Fruit fly (Drosophila melanogaster) whole organism, embryonic: ENCODE results near the gene Spt3.

ENCODE experiments used
- Ada2b ChIP-seq: fragments of 200-800 bp; sonication (Bioruptor generic); IDR thresholded peaks from 2 replicates; pipeline ENCODE4 v1.3.6; 2022; ENCODE audit warnings: missing biosample characterization, missing genetic modification characterization
- B-H1 ChIP-seq: fragments of 200-800 bp; sonication (Bioruptor generic); IDR thresholded peaks from 3 replicates; pipeline ENCODE4 v1.3.6; 2022; ENCODE audit warnings: missing biosample characterization, missing genetic modification characterization
- CG13123 ChIP-seq: fragments of 200-800 bp; sonication (Bioruptor generic); optimal IDR thresholded peaks from 2 replicates; lab custom pipeline; 2016; ENCODE audit warnings: missing biosample characterization, missing genetic modification characterization
- CG13287 ChIP-seq: fragments of 200-800 bp; sonication (Bioruptor generic); IDR thresholded peaks from 2 replicates; pipeline ENCODE4 v1.3.6; 2022; ENCODE audit warnings: missing biosample characterization, missing genetic modification characterization; ENCODE audit not compliant: partially characterized antibody
- CG13894 ChIP-seq: fragments of 200-800 bp; sonication (Bioruptor generic); optimal IDR thresholded peaks from 3 replicates; lab custom pipeline; 2018; ENCODE audit warnings: missing biosample characterization, mild to moderate bottlenecking, missing genetic modification characterization, moderate library complexity
- CG14710 ChIP-seq: fragments of 200-800 bp; sonication (Bioruptor generic); optimal IDR thresholded peaks from 3 replicates; lab custom pipeline; 2019; ENCODE audit warnings: missing biosample characterization, mild to moderate bottlenecking, missing genetic modification characterization, moderate library complexity
- CG1602 ChIP-seq: fragments of 200-800 bp; sonication (Bioruptor generic); optimal IDR thresholded peaks from 3 replicates; lab custom pipeline; 2016; ENCODE audit warnings: missing biosample characterization, missing genetic modification characterization
- CG16813 ChIP-seq: fragments of 200-800 bp; sonication (Bioruptor generic); IDR thresholded peaks from 3 replicates; pipeline ENCODE4 v1.3.6; 2022; ENCODE audit warnings: missing biosample characterization, missing genetic modification characterization; ENCODE audit not compliant: partially characterized antibody
- CG1792 ChIP-seq: fragments of 200-800 bp; sonication (Bioruptor generic); optimal IDR thresholded peaks from 2 replicates; lab custom pipeline; 2016; ENCODE audit warnings: missing biosample characterization, missing genetic modification characterization
- CG18476 ChIP-seq: fragments of 200-800 bp; sonication (Bioruptor generic); optimal IDR thresholded peaks from 2 replicates; lab custom pipeline; 2016; ENCODE audit warnings: missing biosample characterization, mild to moderate bottlenecking, missing genetic modification characterization
- CG2120 ChIP-seq: fragments of 200-800 bp; sonication (Bioruptor generic); optimal IDR thresholded peaks from 3 replicates; lab custom pipeline; 2016; ENCODE audit warnings: missing biosample characterization, missing genetic modification characterization
- CG2202 ChIP-seq: fragments of 200-800 bp; sonication (Bioruptor generic); optimal IDR thresholded peaks from 2 replicates; lab custom pipeline; 2018; ENCODE audit warnings: missing biosample characterization, mild to moderate bottlenecking, missing genetic modification characterization
- CG30403 ChIP-seq: fragments of 200-800 bp; sonication (Bioruptor generic); optimal IDR thresholded peaks from 3 replicates; lab custom pipeline; 2016; ENCODE audit warnings: missing biosample characterization, missing genetic modification characterization
- CG31224 ChIP-seq: fragments of 200-800 bp; sonication (Bioruptor generic); IDR thresholded peaks from 2 replicates; pipeline ENCODE4 v1.3.6; 2022; ENCODE audit warnings: missing biosample characterization, missing genetic modification characterization
- CG3281 ChIP-seq: fragments of 200-800 bp; sonication (Bioruptor generic); optimal IDR thresholded peaks from 3 replicates; lab custom pipeline; 2017; ENCODE audit warnings: missing biosample characterization, mild to moderate bottlenecking, missing genetic modification characterization
- CG4707 ChIP-seq: fragments of 200-800 bp; sonication (Bioruptor generic); optimal IDR thresholded peaks from 2 replicates; lab custom pipeline; 2018; ENCODE audit warnings: missing biosample characterization, mild to moderate bottlenecking, missing genetic modification characterization, moderate library complexity
- CG5245 ChIP-seq: fragments of 200-800 bp; sonication (Bioruptor generic); optimal IDR thresholded peaks from 3 replicates; lab custom pipeline; 2016; ENCODE audit warnings: missing biosample characterization, missing genetic modification characterization
- CG6254 ChIP-seq: fragments of 200-800 bp; sonication (Bioruptor generic); optimal IDR thresholded peaks from 3 replicates; lab custom pipeline; 2017; ENCODE audit warnings: mild to moderate bottlenecking, missing biosample characterization, missing genetic modification reagents, missing genetic modification characterization
- CTCF ChIP-seq: fragments of 200-800 bp; sonication (Bioruptor generic); optimal IDR thresholded peaks from 2 replicates; lab custom pipeline; 2017; ENCODE audit warnings: missing biosample characterization, mild to moderate bottlenecking, missing genetic modification characterization, moderate library complexity
- CoRest ChIP-seq: fragments of 200-800 bp; sonication (Bioruptor generic); optimal IDR thresholded peaks from 3 replicates; lab custom pipeline; 2018; ENCODE audit warnings: missing biosample characterization, mild to moderate bottlenecking, missing genetic modification characterization, moderate library complexity
- E2f2 ChIP-seq: fragments of 200-800 bp; sonication (Bioruptor generic); IDR thresholded peaks from 2 replicates; pipeline ENCODE4 v1.3.6; 2022; ENCODE audit warnings: missing biosample characterization, missing genetic modification characterization
- ERR ChIP-seq: fragments of 200-800 bp; sonication (Bioruptor generic); optimal IDR thresholded peaks from 2 replicates; lab custom pipeline; 2016; ENCODE audit warnings: missing biosample characterization, missing genetic modification characterization
- HHEX ChIP-seq: fragments of 200-800 bp; sonication (Bioruptor generic); optimal IDR thresholded peaks from 3 replicates; lab custom pipeline; 2017; ENCODE audit warnings: missing biosample characterization, mild to moderate bottlenecking, missing genetic modification characterization, missing genetic modification reagents
- Mrtf ChIP-seq: fragments of 200-800 bp; sonication (Bioruptor generic); IDR thresholded peaks from 3 replicates; pipeline ENCODE4 v1.3.6; 2022; ENCODE audit warnings: missing biosample characterization, missing genetic modification characterization
- Myb ChIP-seq: fragments of 200-800 bp; sonication (Bioruptor generic); optimal IDR thresholded peaks from 2 replicates; lab custom pipeline; 2016; ENCODE audit warnings: missing biosample characterization, missing genetic modification characterization
- Oli ChIP-seq: fragments of 200-800 bp; sonication (Bioruptor generic); optimal IDR thresholded peaks from 2 replicates; lab custom pipeline; 2018; ENCODE audit warnings: missing biosample characterization, mild to moderate bottlenecking, missing genetic modification characterization, moderate library complexity
- Rx ChIP-seq: fragments of 200-800 bp; sonication (Bioruptor generic); IDR thresholded peaks from 2 replicates; pipeline ENCODE4 v1.3.6; 2022; ENCODE audit warnings: missing biosample characterization, missing genetic modification characterization
- Scr ChIP-seq: fragments of 200-800 bp; sonication (Bioruptor generic); IDR thresholded peaks from 2 replicates; pipeline ENCODE4 v1.3.6; 2022; ENCODE audit warnings: missing biosample characterization, missing genetic modification characterization; ENCODE audit not compliant: partially characterized antibody
- Spps ChIP-seq: fragments of 200-800 bp; sonication (Bioruptor generic); optimal IDR thresholded peaks from 2 replicates; lab custom pipeline; 2018; ENCODE audit warnings: missing biosample characterization, mild to moderate bottlenecking, missing genetic modification characterization
- Tbp ChIP-seq: fragments of >200 bp; optimal IDR thresholded peaks from 2 replicates; lab custom pipeline; 2018; ENCODE audit warnings: missing biosample characterization, missing genetic modification characterization
- ase ChIP-seq: fragments of 200-800 bp; sonication (Bioruptor generic); IDR thresholded peaks from 3 replicates; pipeline ENCODE4 v1.3.6; 2022; ENCODE audit warnings: missing biosample characterization, missing genetic modification characterization
- ato ChIP-seq: fragments of 200-800 bp; sonication (Bioruptor generic); IDR thresholded peaks from 2 replicates; pipeline ENCODE4 v1.3.6; 2022; ENCODE audit warnings: missing biosample characterization, missing genetic modification characterization; ENCODE audit not compliant: partially characterized antibody
- bowl ChIP-seq: fragments of 200-800 bp; sonication (Bioruptor generic); IDR thresholded peaks from 2 replicates; pipeline ENCODE4 v1.3.6; 2022; ENCODE audit warnings: missing biosample characterization, missing genetic modification characterization
- chif ChIP-seq, 2 experiments: fragments of 200-800 bp; sonication (Bioruptor generic); optimal IDR thresholded peaks; 3 replicates each; lab custom pipeline; 2016; ENCODE audit warnings: missing biosample characterization in 2 of 2, missing genetic modification characterization in 2 of 2
- fd96Cb ChIP-seq: fragments of 200-800 bp; sonication (Bioruptor generic); optimal IDR thresholded peaks from 2 replicates; lab custom pipeline; 2018; ENCODE audit warnings: missing biosample characterization, mild to moderate bottlenecking, missing genetic modification characterization, moderate library complexity
- ftz-f1 ChIP-seq: fragments of 200-800 bp; sonication (Bioruptor generic); optimal IDR thresholded peaks from 2 replicates; lab custom pipeline; 2016; ENCODE audit warnings: missing biosample characterization, missing genetic modification characterization
- gsb ChIP-seq: fragments of 200-800 bp; sonication (Bioruptor generic); IDR thresholded peaks from 2 replicates; pipeline ENCODE4 v1.3.6; 2022; ENCODE audit warnings: missing biosample characterization, missing genetic modification characterization
- hb ChIP-seq: fragments of 200-800 bp; sonication (Bioruptor generic); IDR thresholded peaks from 3 replicates; pipeline ENCODE4 v1.3.6; 2022; ENCODE audit warnings: missing biosample characterization, missing genetic modification characterization; ENCODE audit not compliant: partially characterized antibody
- lab ChIP-seq: fragments of 200-800 bp; sonication (Bioruptor generic); optimal IDR thresholded peaks from 3 replicates; lab custom pipeline; 2017; ENCODE audit warnings: missing biosample characterization, missing genetic modification characterization, mild to moderate bottlenecking, moderate library complexity, missing genetic modification reagents
- lmd ChIP-seq: fragments of 200-800 bp; sonication (Bioruptor generic); IDR thresholded peaks from 2 replicates; pipeline ENCODE4 v1.3.6; 2022; ENCODE audit warnings: missing biosample characterization, missing genetic modification characterization
- pho ChIP-seq: fragments of 200-800 bp; sonication (Bioruptor generic); optimal IDR thresholded peaks from 2 replicates; lab custom pipeline; 2016; ENCODE audit warnings: missing biosample characterization, missing genetic modification characterization
- pzg ChIP-seq: fragments of 200-800 bp; sonication (Bioruptor generic); optimal IDR thresholded peaks from 3 replicates; lab custom pipeline; 2018; ENCODE audit warnings: missing biosample characterization, mild to moderate bottlenecking, missing genetic modification characterization, moderate library complexity
- sima ChIP-seq: fragments of 200-800 bp; sonication (Bioruptor generic); optimal IDR thresholded peaks from 2 replicates; lab custom pipeline; 2016; ENCODE audit warnings: missing biosample characterization, missing genetic modification characterization
- sisA ChIP-seq: fragments of 200-800 bp; sonication (Bioruptor generic); IDR thresholded peaks from 2 replicates; pipeline ENCODE4 v1.3.6; 2022; ENCODE audit warnings: missing biosample characterization, missing genetic modification characterization
- tap ChIP-seq: fragments of 200-800 bp; optimal IDR thresholded peaks from 3 replicates; lab custom pipeline; 2019; ENCODE audit warnings: missing biosample characterization, mild to moderate bottlenecking, missing genetic modification characterization, moderate library complexity
- usp ChIP-seq: fragments of >200 bp; optimal IDR thresholded peaks from 2 replicates; lab custom pipeline; 2017; ENCODE audit warnings: missing biosample characterization, missing genetic modification characterization
- vnd ChIP-seq: fragments of 200-800 bp; sonication (Bioruptor generic); IDR thresholded peaks from 3 replicates; pipeline ENCODE4 v1.3.6; 2022; ENCODE audit warnings: missing biosample characterization, missing genetic modification characterization; ENCODE audit not compliant: partially characterized antibody
- wor ChIP-seq: fragments of 200-800 bp; sonication (Bioruptor generic); IDR thresholded peaks from 2 replicates; pipeline ENCODE4 v1.3.6; 2022; ENCODE audit warnings: missing biosample characterization, missing genetic modification characterization
- zen ChIP-seq: fragments of 200-800 bp; sonication (Bioruptor generic); optimal IDR thresholded peaks from 3 replicates; lab custom pipeline; 2018; ENCODE audit warnings: missing biosample characterization, mild to moderate bottlenecking, missing genetic modification characterization, moderate library complexity
- zen2 ChIP-seq: fragments of 200-800 bp; sonication (Bioruptor generic); IDR thresholded peaks from 3 replicates; pipeline ENCODE4 v1.3.6; 2022; ENCODE audit warnings: missing biosample characterization, missing genetic modification characterization; ENCODE audit not compliant: partially characterized antibody
- zfh2 ChIP-seq: fragments of 200-800 bp; sonication (Bioruptor generic); optimal IDR thresholded peaks from 2 replicates; lab custom pipeline; 2016; ENCODE audit warnings: missing biosample characterization, missing genetic modification characterization

Gene Spt3

dm6 chr3R:12016828-12017280, at the start of gene Spt3, which contains the start of gene DCAF12 (continued):
- peak; percentile 37 for TF ChIP-seq fd96Cb (tag; lab: Kevin White, UChicago)
- peak; percentile 5 for TF ChIP-seq CG2202
- TF ChIP-seq Rx (GFP tag; lab: Robert Waterston, UW) = peak; percentile 10; the same call in 1 of the 2 replicates
- TF ChIP-seq CG4707 (GFP tag; lab: Kevin White, UChicago) = no peak
- TF ChIP-seq usp (GFP tag; lab: Kevin White, UChicago) = no peak
- no peak for TF ChIP-seq Ada2b (GFP tag; lab: Robert Waterston, UW)
- peak; percentile 33 for TF ChIP-seq CG30403 (GFP tag; lab: Kevin White, UChicago)
- TF ChIP-seq CG13287 (GFP tag; lab: Robert Waterston, UW) = peak; percentile 90
- peak; percentile 49 for TF ChIP-seq lmd (GFP tag; lab: Robert Waterston, UW)
- TF ChIP-seq Spps = peak; percentile 28
- no peak for TF ChIP-seq chif (GFP tag; optimal IDR thresholded peaks at IDR 0.05; lab: Kevin White, UChicago)
- no peak for TF ChIP-seq ftz-f1 (GFP tag; lab: Kevin White, UChicago)
- TF ChIP-seq ase (GFP tag; lab: Robert Waterston, UW) = no peak
- peak; percentile 67 for TF ChIP-seq ato (GFP tag; lab: Robert Waterston, UW)
- TF ChIP-seq CG13894 (tag; lab: Kevin White, UChicago) = no peak
- TF ChIP-seq CG16813 (GFP tag; lab: Robert Waterston, UW) = peak; percentile 96
- TF ChIP-seq CG5245 = no peak
- peak; percentile 94 for TF ChIP-seq hb (GFP tag; lab: Robert Waterston, UW)
- TF ChIP-seq pzg (GFP tag; lab: Kevin White, UChicago) = peak; percentile 37
- peak; percentile 63 for TF ChIP-seq zen (tag; lab: Kevin White, UChicago)
- no peak for TF ChIP-seq CTCF
- no peak for TF ChIP-seq HHEX
- TF ChIP-seq zen2 (GFP tag; lab: Robert Waterston, UW) = peak; percentile 77; the same call in 2 of the 3 replicates
- no peak for TF ChIP-seq E2f2 (GFP tag; lab: Robert Waterston, UW)
- 0 out of 2 replicates have a peak, but pooled peaks have one; percentile 35 for TF ChIP-seq CG31224 (GFP tag; lab: Robert Waterston, UW)
- peak; percentile 63 for TF ChIP-seq CG3281 (GFP tag; lab: Kevin White, UChicago)
- peak; percentile 14 for TF ChIP-seq CG1602 (GFP tag; lab: Kevin White, UChicago)
- TF ChIP-seq sima (GFP tag; lab: Kevin White, UChicago) = no peak
- no peak; the same call in 2 of the 3 replicates for TF ChIP-seq B-H1 (GFP tag; lab: Robert Waterston, UW)
- TF ChIP-seq CG6254 (GFP tag; lab: Kevin White, UChicago) = peak; percentile 53
- TF ChIP-seq Oli (tag; lab: Kevin White, UChicago) = peak; percentile 36
- no peak for TF ChIP-seq gsb (GFP tag; lab: Robert Waterston, UW)
- peak; percentile 66 for TF ChIP-seq ERR (GFP tag; lab: Kevin White, UChicago)
- TF ChIP-seq Mrtf (GFP tag; lab: Robert Waterston, UW) = 0 out of 3 replicates have a peak, but pooled peaks have one; percentile 26
- TF ChIP-seq wor (GFP tag; lab: Robert Waterston, UW) = no peak
- TF ChIP-seq CG14710 (tag; lab: Kevin White, UChicago) = peak; percentile 83
- no peak for TF ChIP-seq tap (tag; lab: Kevin White, UChicago)
- TF ChIP-seq CG13123 (GFP tag; lab: Kevin White, UChicago) = no peak
- TF ChIP-seq pho (GFP tag; lab: Kevin White, UChicago) = no peak
- TF ChIP-seq sisA (GFP tag; lab: Robert Waterston, UW) = peak; percentile 58
- no peak for TF ChIP-seq zfh2
- peak; percentile 32 for TF ChIP-seq CG2120 (GFP tag; lab: Kevin White, UChicago)
- peak; percentile 96 for TF ChIP-seq vnd (GFP tag; lab: Robert Waterston, UW)
- no peak for TF ChIP-seq Myb (GFP tag; lab: Kevin White, UChicago)
- TF ChIP-seq Tbp (GFP tag; lab: Kevin White, UChicago) = no peak
- TF ChIP-seq lab = peak; percentile 63
- peak; percentile 98 for TF ChIP-seq Scr
- TF ChIP-seq CG1792 = no peak
- TF ChIP-seq CoRest (tag; lab: Kevin White, UChicago) = peak; percentile 76
- TF ChIP-seq bowl (GFP tag; lab: Robert Waterston, UW) = no peak
- no peak for TF ChIP-seq CG18476 (GFP tag; lab: Kevin White, UChicago)
